Worm (Caenorhabditis elegans): ENCODE results near the gene cest-31.

cest-31 gene

DNA sequence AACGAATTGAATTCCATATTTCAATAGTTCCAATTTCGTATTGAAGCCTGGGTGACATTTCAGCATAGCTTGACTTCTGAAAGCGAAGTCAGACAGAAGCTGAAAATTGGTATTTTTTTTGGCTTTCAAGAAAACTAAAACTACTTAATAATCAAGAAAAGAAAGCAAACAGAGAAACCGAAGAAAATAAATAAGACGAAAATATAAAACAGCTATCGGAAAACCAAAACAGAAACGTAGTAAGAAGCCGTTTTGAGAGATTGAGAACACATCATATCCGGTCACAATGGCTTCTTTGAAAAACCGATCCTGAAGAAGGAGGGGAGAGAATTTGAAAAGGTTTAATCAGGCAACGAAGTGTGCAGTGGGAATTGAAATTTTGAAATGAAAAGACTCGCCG lies 44.2 kb downstream of the cest-31 start, which contains the start of gene srg-30:
Gene srg-30, minus strand, starts transcription at position 101 of the 400 bp plus-strand sequence.
- no peak for TF ChIP-seq cog-1 (tag; optimal IDR thresholded peaks at IDR 0.05)
- TF ChIP-seq ztf-29 (GFP tag; IDR thresholded peaks at IDR 0.05): no peak
- TF ChIP-seq ref-1 (GFP tag; conservative IDR thresholded peaks at IDR 0.05): no peak
- no peak for TF ChIP-seq T22C8.4 (GFP tag; IDR thresholded peaks at IDR 0.05)
- no peak for TF ChIP-seq ztf-23 (GFP tag; IDR thresholded peaks at IDR 0.05)
- TF ChIP-seq med-1 (GFP tag; optimal IDR thresholded peaks at IDR 0.05; ENCODE audit: insufficient read depth): no peak
- no peak for TF ChIP-seq flt-1 (GFP tag; IDR thresholded peaks at IDR 0.05)
- TF ChIP-seq klf-2 (GFP tag; conservative IDR thresholded peaks at IDR 0.05): no peak
- TF ChIP-seq tab-1 (GFP tag; IDR thresholded peaks at IDR 0.05): no peak

DNA sequence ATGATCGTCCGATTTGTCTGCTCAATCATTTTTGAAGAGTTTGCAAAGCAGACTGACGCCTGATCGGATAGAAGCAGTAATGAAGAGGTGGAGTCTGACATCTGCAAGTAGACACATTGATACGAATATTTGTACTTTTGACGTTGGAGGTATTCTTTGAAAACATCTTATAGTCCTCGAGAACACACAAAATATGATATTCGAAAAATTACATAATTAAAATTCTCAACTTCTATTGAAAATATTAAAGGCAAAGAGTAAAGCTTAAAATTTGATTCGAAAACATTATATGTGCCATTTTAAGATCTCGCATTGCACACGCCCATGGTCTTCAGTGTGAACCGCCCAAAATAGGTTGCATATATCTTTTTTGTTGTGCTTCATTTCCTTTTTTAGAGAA lies 48.3 kb downstream of the cest-31 start, which contains the start of gene ZC487.2:
Gene ZC487.2, minus strand, starts transcription at position 101 of the 400 bp plus-strand sequence.
- TF ChIP-seq ztf-29 (GFP tag; IDR thresholded peaks at IDR 0.05) (no peak), ztf-23 (GFP tag; IDR thresholded peaks at IDR 0.05) (no peak), T22C8.4 (GFP tag; IDR thresholded peaks at IDR 0.05) (no peak), flt-1 (GFP tag; IDR thresholded peaks at IDR 0.05) (no peak), tab-1 (GFP tag; IDR thresholded peaks at IDR 0.05) (no peak), med-1 (GFP tag; optimal IDR thresholded peaks at IDR 0.05; ENCODE audit: insufficient read depth) (no peak), ref-1 (GFP tag; conservative IDR thresholded peaks at IDR 0.05) (no peak), klf-2 (GFP tag; conservative IDR thresholded peaks at IDR 0.05) (no peak)

Measured in whole organism, midembryonic.